Fruit fly (Drosophila melanogaster) whole organism, embryonic: Measurements from ENCODE around the gene tra.
A peak's percentile ranks its signal among the peaks of the same experiment; 100 is the strongest.

Source experiments
- Blimp-1 ChIP-seq: fragments of 200-800 bp; sonication (Bioruptor generic); optimal IDR thresholded peaks from 3 replicates; lab custom pipeline; 2018; ENCODE audit warnings: missing biosample characterization, missing genetic modification characterization, mild to moderate bottlenecking, moderate library complexity, missing genetic modification reagents
- Bteb2 ChIP-seq: fragments of 200-800 bp; sonication (Bioruptor generic); optimal IDR thresholded peaks from 2 replicates; lab custom pipeline; 2016; ENCODE audit warnings: missing biosample characterization, missing genetic modification characterization
- CG10274 ChIP-seq: fragments of 200-800 bp; sonication (Bioruptor generic); optimal IDR thresholded peaks from 3 replicates; lab custom pipeline; 2017; ENCODE audit warnings: missing biosample characterization, mild to moderate bottlenecking, missing genetic modification characterization
- CG11247 ChIP-seq: fragments of 200-800 bp; sonication (Bioruptor generic); IDR thresholded peaks from 2 replicates; pipeline ENCODE4 v1.3.6; 2022; ENCODE audit warnings: missing biosample characterization, missing genetic modification characterization
- CG12391 ChIP-seq: fragments of 200-800 bp; sonication (Bioruptor generic); optimal IDR thresholded peaks from 3 replicates; lab custom pipeline; 2018; ENCODE audit warnings: missing biosample characterization, mild to moderate bottlenecking, missing genetic modification characterization, moderate library complexity
- CG13424 ChIP-seq: fragments of 200-800 bp; sonication (Bioruptor generic); optimal IDR thresholded peaks from 2 replicates; lab custom pipeline; 2019; ENCODE audit warnings: missing biosample characterization, mild to moderate bottlenecking, missing genetic modification characterization, moderate library complexity
- CG13775 ChIP-seq: fragments of 200-800 bp; sonication (Bioruptor generic); optimal IDR thresholded peaks from 3 replicates; lab custom pipeline; 2017; ENCODE audit warnings: missing biosample characterization, mild to moderate bottlenecking, missing genetic modification characterization
- CG14441 ChIP-seq: fragments of 200-800 bp; sonication (Bioruptor generic); IDR thresholded peaks from 2 replicates; pipeline ENCODE4 v1.3.6; 2022; ENCODE audit warnings: missing biosample characterization, missing genetic modification characterization
- CG15011 ChIP-seq: fragments of 200-800 bp; sonication (Bioruptor generic); optimal IDR thresholded peaks from 3 replicates; lab custom pipeline; 2018; ENCODE audit warnings: missing biosample characterization, mild to moderate bottlenecking, missing genetic modification characterization
- CG15601 ChIP-seq: fragments of 200-800 bp; sonication (Bioruptor generic); optimal IDR thresholded peaks from 3 replicates; lab custom pipeline; 2019; ENCODE audit warnings: missing biosample characterization, mild to moderate bottlenecking, missing genetic modification characterization, moderate library complexity
- CG17612 ChIP-seq: fragments of 200-800 bp; sonication (Bioruptor generic); IDR thresholded peaks from 2 replicates; pipeline ENCODE4 v1.3.6; 2022; ENCODE audit warnings: missing biosample characterization, missing genetic modification characterization
- CG2202 ChIP-seq: fragments of 200-800 bp; sonication (Bioruptor generic); optimal IDR thresholded peaks from 2 replicates; lab custom pipeline; 2018; ENCODE audit warnings: missing biosample characterization, mild to moderate bottlenecking, missing genetic modification characterization
- CG30403 ChIP-seq: fragments of 200-800 bp; sonication (Bioruptor generic); optimal IDR thresholded peaks from 3 replicates; lab custom pipeline; 2016; ENCODE audit warnings: missing biosample characterization, missing genetic modification characterization
- CG32767 ChIP-seq: fragments of 200-800 bp; sonication (Bioruptor generic); IDR thresholded peaks from 2 replicates; pipeline ENCODE4 v1.3.6; 2022; ENCODE audit warnings: missing biosample characterization, missing genetic modification characterization
- CG4424 ChIP-seq: fragments of 200-800 bp; sonication (Bioruptor generic); optimal IDR thresholded peaks from 3 replicates; lab custom pipeline; 2016; ENCODE audit warnings: missing biosample characterization, missing genetic modification characterization
- CG6654 ChIP-seq: fragments of 200-800 bp; sonication (Bioruptor generic); optimal IDR thresholded peaks from 2 replicates; lab custom pipeline; 2017; ENCODE audit warnings: missing biosample characterization, mild to moderate bottlenecking, missing genetic modification characterization
- CG7372 ChIP-seq: fragments of 200-800 bp; sonication (Bioruptor generic); IDR thresholded peaks from 2 replicates; pipeline ENCODE4 v1.3.6; 2022; ENCODE audit warnings: missing biosample characterization, missing genetic modification characterization
- CG7745 ChIP-seq: fragments of 200-800 bp; sonication (Bioruptor generic); optimal IDR thresholded peaks from 2 replicates; lab custom pipeline; 2018; ENCODE audit warnings: missing biosample characterization, mild to moderate bottlenecking, missing genetic modification characterization, moderate library complexity
- CG8290 ChIP-seq, 3 experiments: fragments of 200-800 bp; sonication (Bioruptor generic); optimal IDR thresholded peaks; 2 replicates each; lab custom pipeline; 2016 to 2019; ENCODE audit warnings: missing biosample characterization in 3 of 3, missing genetic modification characterization in 3 of 3, mild to moderate bottlenecking in 2 of 3, moderate library complexity in 1 of 3
- CHES-1-like ChIP-seq: fragments of 200-800 bp; sonication (Bioruptor generic); optimal IDR thresholded peaks from 2 replicates; lab custom pipeline; 2016; ENCODE audit warnings: missing biosample characterization, missing genetic modification characterization
- Dref ChIP-seq: fragments of 200-800 bp; sonication (Bioruptor generic); IDR thresholded peaks from 2 replicates; pipeline ENCODE4 v1.3.6; 2022; ENCODE audit warnings: missing biosample characterization, missing genetic modification characterization
- Drgx ChIP-seq: fragments of 200-800 bp; sonication (Bioruptor generic); IDR thresholded peaks from 2 replicates; pipeline ENCODE4 v1.3.6; 2022; ENCODE audit warnings: missing biosample characterization, missing genetic modification characterization
- E2f1 ChIP-seq: fragments of 200-800 bp; sonication (Bioruptor generic); IDR thresholded peaks from 2 replicates; pipeline ENCODE4 v1.3.6; 2022; ENCODE audit warnings: missing biosample characterization, missing genetic modification characterization
- MESR4 ChIP-seq: fragments of 200-800 bp; sonication (Bioruptor generic); optimal IDR thresholded peaks from 2 replicates; lab custom pipeline; 2018; ENCODE audit warnings: missing biosample characterization, mild to moderate bottlenecking, missing genetic modification characterization, moderate library complexity
- Med ChIP-seq: fragments of 200-800 bp; sonication (Bioruptor generic); peaks from one replicate; lab custom pipeline; 2016; ENCODE audit warnings: missing biosample characterization, missing genetic modification characterization, mild to moderate bottlenecking, inconsistent platforms, moderate library complexity
- NK7.1 ChIP-seq: fragments of 200-800 bp; sonication (Bioruptor generic); optimal IDR thresholded peaks from 3 replicates; lab custom pipeline; 2016; ENCODE audit warnings: missing biosample characterization, missing genetic modification characterization
- Nf-YC ChIP-seq: fragments of 200-800 bp; optimal IDR thresholded peaks from 3 replicates; lab custom pipeline; 2019; ENCODE audit warnings: missing biosample characterization, mild to moderate bottlenecking, missing genetic modification characterization, moderate library complexity
- Six4 ChIP-seq: fragments of 200-800 bp; sonication (Bioruptor generic); optimal IDR thresholded peaks from 2 replicates; lab custom pipeline; 2016; ENCODE audit warnings: missing biosample characterization, missing genetic modification characterization
- Trl ChIP-seq, 3 experiments: fragments of >200 bp in 2 of 3; fragments of 200-800 bp in 1 of 3; sonication (Bioruptor generic) in 1 of 3; optimal IDR thresholded peaks; 2 replicates in 1 of 3; 3 replicates in 2 of 3; lab custom pipeline; 2016 to 2017; ENCODE audit warnings: missing biosample characterization in 1 of 3, missing genetic modification characterization in 1 of 3
- al ChIP-seq: fragments of 200-800 bp; sonication (Bioruptor generic); IDR thresholded peaks from 2 replicates; pipeline ENCODE4 v1.3.6; 2022; ENCODE audit warnings: missing biosample characterization, missing genetic modification characterization
- aop ChIP-seq: fragments of 200-800 bp; sonication (Bioruptor generic); IDR thresholded peaks from 2 replicates; pipeline ENCODE4 v1.3.6; 2022; ENCODE audit warnings: missing biosample characterization, missing genetic modification characterization
- az2 ChIP-seq: fragments of 200-800 bp; sonication (Bioruptor generic); optimal IDR thresholded peaks from 3 replicates; lab custom pipeline; 2016; ENCODE audit warnings: missing biosample characterization, missing genetic modification characterization
- bbx ChIP-seq: fragments of 200-800 bp; sonication (Bioruptor generic); IDR thresholded peaks from 2 replicates; pipeline ENCODE4 v1.3.6; 2022; ENCODE audit warnings: missing biosample characterization, missing genetic modification characterization; ENCODE audit not compliant: partially characterized antibody
- bsh ChIP-seq, 2 experiments: fragments of 200-800 bp; sonication (Bioruptor generic); optimal IDR thresholded peaks; 2 replicates each; lab custom pipeline; 2017 to 2018; ENCODE audit warnings: mild to moderate bottlenecking in 2 of 2, missing biosample characterization in 2 of 2, missing genetic modification characterization in 2 of 2, moderate library complexity in 1 of 2
- cg ChIP-seq: fragments of 200-800 bp; sonication (Bioruptor generic); optimal IDR thresholded peaks from 3 replicates; lab custom pipeline; 2019; ENCODE audit warnings: missing biosample characterization, mild to moderate bottlenecking, missing genetic modification characterization, moderate library complexity
- dati ChIP-seq: fragments of 200-800 bp; sonication (Bioruptor generic); IDR thresholded peaks from 2 replicates; pipeline ENCODE4 v1.3.6; 2022; ENCODE audit warnings: missing biosample characterization, missing genetic modification characterization
- emc ChIP-seq: fragments of 200-800 bp; sonication (Bioruptor generic); optimal IDR thresholded peaks from 2 replicates; lab custom pipeline; 2016; ENCODE audit warnings: missing biosample characterization, missing genetic modification characterization
- eve ChIP-seq, 2 experiments: fragments of >200 bp; optimal IDR thresholded peaks; 2 replicates each; lab custom pipeline; 2017; ENCODE audit warnings: missing biosample characterization in 2 of 2, missing genetic modification characterization in 2 of 2
- jumu ChIP-seq: fragments of 200-800 bp; sonication (Bioruptor generic); optimal IDR thresholded peaks from 3 replicates; lab custom pipeline; 2016; ENCODE audit warnings: missing biosample characterization, missing genetic modification characterization
- lab ChIP-seq: fragments of 200-800 bp; sonication (Bioruptor generic); optimal IDR thresholded peaks from 3 replicates; lab custom pipeline; 2017; ENCODE audit warnings: missing biosample characterization, missing genetic modification characterization, mild to moderate bottlenecking, moderate library complexity, missing genetic modification reagents
- mam ChIP-seq: fragments of 200-800 bp; sonication (Bioruptor generic); optimal IDR thresholded peaks from 3 replicates; lab custom pipeline; 2016; ENCODE audit warnings: missing biosample characterization, missing genetic modification characterization
- nmo ChIP-seq: fragments of 200-800 bp; sonication (Bioruptor generic); optimal IDR thresholded peaks from 2 replicates; lab custom pipeline; 2018; ENCODE audit warnings: missing biosample characterization, mild to moderate bottlenecking, missing genetic modification characterization, moderate library complexity
- pnt ChIP-seq: fragments of 200-800 bp; sonication (Bioruptor generic); optimal IDR thresholded peaks from 3 replicates; lab custom pipeline; 2016; ENCODE audit warnings: missing biosample characterization, missing genetic modification characterization
- pros ChIP-seq: fragments of 200-800 bp; sonication (Bioruptor generic); optimal IDR thresholded peaks from 3 replicates; lab custom pipeline; 2019; ENCODE audit warnings: missing biosample characterization, mild to moderate bottlenecking, missing genetic modification characterization, moderate library complexity
- sim ChIP-seq: fragments of 200-800 bp; sonication (Bioruptor generic); IDR thresholded peaks from 2 replicates; pipeline ENCODE4 v1.3.6; 2022; ENCODE audit warnings: missing biosample characterization, missing genetic modification characterization
- stc ChIP-seq: fragments of 200-800 bp; sonication (Bioruptor generic); IDR thresholded peaks from 2 replicates; pipeline ENCODE4 v1.3.6; 2022; ENCODE audit warnings: missing biosample characterization, missing genetic modification characterization
- tup ChIP-seq: fragments of 200-800 bp; sonication (Bioruptor generic); optimal IDR thresholded peaks from 2 replicates; lab custom pipeline; 2016; ENCODE audit warnings: missing biosample characterization, mild to moderate bottlenecking, missing genetic modification characterization, moderate library complexity
- wek ChIP-seq: fragments of 200-800 bp; sonication (Bioruptor generic); optimal IDR thresholded peaks from 3 replicates; lab custom pipeline; 2018; ENCODE audit warnings: missing biosample characterization, mild to moderate bottlenecking, missing genetic modification characterization, moderate library complexity
- yki ChIP-seq: fragments of >200 bp; optimal IDR thresholded peaks from 3 replicates; lab custom pipeline; 2018
- zfh2 ChIP-seq: fragments of 200-800 bp; sonication (Bioruptor generic); optimal IDR thresholded peaks from 2 replicates; lab custom pipeline; 2016; ENCODE audit warnings: missing biosample characterization, missing genetic modification characterization

Gene tra

DNA sequence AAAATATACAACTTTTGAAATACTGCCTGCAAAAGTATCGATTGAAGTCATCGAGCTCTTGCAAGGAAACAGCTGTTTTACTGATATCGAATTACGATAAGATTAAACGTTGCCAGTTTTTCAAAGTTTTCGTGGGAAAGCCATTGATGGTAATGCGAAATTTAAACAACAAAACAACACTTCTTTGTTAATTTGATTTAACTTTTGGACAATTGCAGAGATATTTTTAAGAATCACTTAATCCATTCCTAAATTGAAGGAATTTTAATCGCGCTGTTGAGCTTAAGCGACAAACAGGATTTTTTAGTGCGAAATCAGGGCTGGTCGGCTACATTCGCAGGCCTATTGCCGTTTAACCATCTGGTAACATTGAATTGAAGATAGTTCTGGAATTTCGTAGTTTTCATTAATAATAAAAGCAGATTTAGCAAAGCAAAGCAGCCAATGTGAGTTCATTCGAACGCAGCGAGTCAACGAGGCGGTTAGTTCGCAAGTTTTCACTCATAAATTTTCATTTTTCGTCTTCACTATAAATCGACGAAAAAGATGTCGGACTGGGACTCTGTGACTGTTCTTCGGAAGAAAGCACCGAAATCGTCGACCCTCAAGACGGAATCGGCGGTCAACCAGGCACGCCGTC lies 16.4 kb downstream of the tra start, which contains the start of gene mbf1 (continued):
- TF ChIP-seq CG7372 (no peak), CG17612 (GFP tag; lab: Robert Waterston, UW) (no peak), CG6654 (GFP tag; lab: Kevin White, UChicago) (no peak), CG11247 (GFP tag; lab: Robert Waterston, UW) (no peak), CG7745 (no peak), NK7.1 (GFP tag; lab: Kevin White, UChicago) (no peak), jumu (GFP tag; lab: Kevin White, UChicago) (peak; percentile 6), CG12391 (peak; percentile 48), dati (GFP tag; lab: Robert Waterston, UW) (no peak), CG2202 (tag; lab: Kevin White, UChicago) (peak; percentile 2), CG4424 (GFP tag; lab: Kevin White, UChicago) (peak; percentile 9), Med (GFP tag; lab: Kevin White, UChicago) (peak; percentile 84), nmo (GFP tag; lab: Kevin White, UChicago) (peak; percentile 61), cg (GFP tag; lab: Kevin White, UChicago) (no peak), stc (GFP tag; lab: Robert Waterston, UW) (no peak), Six4 (GFP tag; lab: Kevin White, UChicago) (no peak), CG13775 (GFP tag; lab: Kevin White, UChicago) (peak; percentile 13), bsh (GFP tag; optimal IDR thresholded peaks at IDR 0.05; lab: Kevin White, UChicago) (peak in 1 of 2 experiments; percentile 1), wek (GFP tag; lab: Kevin White, UChicago) (peak; percentile 12), Bteb2 (GFP tag; lab: Kevin White, UChicago) (peak; percentile 6), CHES-1-like (peak; percentile 51), zfh2 (GFP tag; lab: Kevin White, UChicago) (peak; percentile 34), CG15011 (GFP tag; lab: Kevin White, UChicago) (no peak), CG32767 (no peak), MESR4 (GFP tag; lab: Kevin White, UChicago) (peak; percentile 90), aop (no peak), CG15601 (tag; lab: Kevin White, UChicago) (peak; percentile 21), sim (GFP tag; lab: Robert Waterston, UW) (no peak), eve (GFP tag; optimal IDR thresholded peaks at IDR 0.05; lab: Kevin White, UChicago) (no peak), lab (GFP tag; lab: Kevin White, UChicago) (no peak), CG10274 (no peak), mam (GFP tag; lab: Kevin White, UChicago) (peak; percentile 37), CG8290 (GFP tag; optimal IDR thresholded peaks at IDR 0.05; lab: Kevin White, UChicago) (no peak), CG8290 (tag; optimal IDR thresholded peaks at IDR 0.05; lab: Kevin White, UChicago) (peak; percentile 7 to 39), Dref (peak; percentile 67), az2 (GFP tag; lab: Kevin White, UChicago) (no peak), E2f1 (GFP tag; lab: Robert Waterston, UW) (no peak), pnt (GFP tag; lab: Kevin White, UChicago) (peak; percentile 22), yki (lab: Kevin White, UChicago) (no peak), pros (GFP tag; lab: Kevin White, UChicago) (no peak), Drgx (GFP tag; lab: Robert Waterston, UW) (no peak), CG13424 (tag; lab: Kevin White, UChicago) (peak; percentile 18), emc (GFP tag; lab: Kevin White, UChicago) (no peak), Trl (optimal IDR thresholded peaks at IDR 0.05; lab: Kevin White, UChicago) (no peak), Trl (GFP tag; optimal IDR thresholded peaks at IDR 0.05; lab: Kevin White, UChicago) (peak; percentile 21), Blimp-1 (GFP tag; lab: Kevin White, UChicago) (no peak), bbx (GFP tag; lab: Robert Waterston, UW) (peak; percentile 14), al (GFP tag; lab: Robert Waterston, UW) (no peak), CG30403 (GFP tag; lab: Kevin White, UChicago) (peak; percentile 27), tup (GFP tag; lab: Kevin White, UChicago) (no peak), Nf-YC (tag; lab: Kevin White, UChicago) (peak; percentile 55), CG14441 (GFP tag; lab: Robert Waterston, UW) (no peak)
